Worm (Caenorhabditis elegans) whole organism, young adult: ENCODE results near the gene F42D1.4.
A peak's percentile ranks its signal among the peaks of the same experiment; 100 is the strongest.

Source experiments
- B0336.3 ChIP-seq: fragments of 200-800 bp; sonication (Bioruptor generic); IDR thresholded peaks from 2 replicates; pipeline ENCODE4 v1.3.6; 2022; ENCODE audit warnings: missing genetic modification characterization, missing compliant biosample characterization
- F37B4.10 ChIP-seq: fragments of 200-800 bp; sonication (Bioruptor generic); IDR thresholded peaks from 2 replicates; pipeline ENCODE4 v1.3.6; 2022; ENCODE audit warnings: missing genetic modification characterization, missing compliant biosample characterization
- F55B11.4 ChIP-seq: sonication (generic microtip); optimal IDR thresholded peaks from 2 replicates; lab custom pipeline; 2016; ENCODE audit warnings: missing compliant biosample characterization, missing genetic modification characterization, borderline replicate concordance; ENCODE audit not compliant: insufficient read depth
- Y53F4B.3 ChIP-seq: fragments of 200-800 bp; sonication (Bioruptor generic); IDR thresholded peaks from 2 replicates; pipeline ENCODE4 v1.3.6; 2022; ENCODE audit warnings: missing genetic modification reagents, missing genetic modification characterization, missing compliant biosample characterization
- Y56A3A.18 ChIP-seq: fragments of 200-800 bp; sonication (Bioruptor generic); IDR thresholded peaks from 2 replicates; pipeline ENCODE4 v1.3.6; 2022; ENCODE audit warnings: missing genetic modification reagents, missing genetic modification characterization, missing compliant biosample characterization
- Y95B8A.8 ChIP-seq: fragments of 200-800 bp; sonication (Bioruptor generic); IDR thresholded peaks from 2 replicates; pipeline ENCODE4 v1.3.6; 2022; ENCODE audit warnings: missing genetic modification reagents, missing genetic modification characterization, missing compliant biosample characterization
- atf-7 ChIP-seq: sonication (generic microtip); optimal IDR thresholded peaks from 2 replicates; lab custom pipeline; 2017; ENCODE audit warnings: mild to moderate bottlenecking, missing genetic modification characterization, missing compliant biosample characterization
- attf-5 ChIP-seq: fragments of 200-800 bp; sonication (Bioruptor generic); optimal IDR thresholded peaks from 2 replicates; lab custom pipeline; 2018; ENCODE audit warnings: mild to moderate bottlenecking, missing genetic modification characterization, missing compliant biosample characterization
- bed-1 ChIP-seq: fragments of 200-800 bp; sonication (Bioruptor generic); IDR thresholded peaks from 2 replicates; pipeline ENCODE4 v1.3.6; 2022; ENCODE audit warnings: missing genetic modification reagents, missing genetic modification characterization, missing compliant biosample characterization
- ccch-3 ChIP-seq: fragments of 200-800 bp; sonication (Bioruptor generic); optimal IDR thresholded peaks from 2 replicates; lab custom pipeline; 2018; ENCODE audit warnings: mild to moderate bottlenecking, missing genetic modification characterization, missing compliant biosample characterization
- cebp-1 ChIP-seq, 2 experiments: fragments of 200-800 bp in 1 of 2; sonication (Bioruptor generic) in 1 of 2; sonication (generic microtip) in 1 of 2; IDR thresholded peaks in 1 of 2; optimal IDR thresholded peaks in 1 of 2; 2 replicates each; pipeline versions ENCODE4 v1.3.6 to Lab custom; 2017 to 2022; ENCODE audit warnings: missing compliant biosample characterization in 2 of 2, missing genetic modification characterization in 2 of 2, mild to moderate bottlenecking in 1 of 2, missing genetic modification reagents in 1 of 2, moderate library complexity in 1 of 2
- ceh-58 ChIP-seq: fragments of 200-800 bp; sonication (Bioruptor generic); IDR thresholded peaks from 2 replicates; pipeline ENCODE4 v1.3.6; 2022; ENCODE audit warnings: missing genetic modification characterization, missing compliant biosample characterization
- ceh-91 ChIP-seq: fragments of 200-800 bp; sonication (Bioruptor generic); IDR thresholded peaks from 2 replicates; pipeline ENCODE4 v1.3.6; 2022; ENCODE audit warnings: missing genetic modification reagents, missing genetic modification characterization, missing compliant biosample characterization
- die-1 ChIP-seq: sonication (generic microtip); optimal IDR thresholded peaks from 2 replicates; lab custom pipeline; 2016; ENCODE audit warnings: missing genotype, mild to moderate bottlenecking, missing genetic modification characterization, missing compliant biosample characterization
- dox-1 ChIP-seq: fragments of 200-800 bp; sonication (Bioruptor generic); IDR thresholded peaks from 2 replicates; pipeline ENCODE4 v1.3.6; 2022; ENCODE audit warnings: missing genetic modification reagents, missing genetic modification characterization, missing compliant biosample characterization
- ekl-4 ChIP-seq: fragments of 200-800 bp; sonication (Bioruptor generic); IDR thresholded peaks from 2 replicates; pipeline ENCODE4 v1.3.6; 2022; ENCODE audit warnings: missing genetic modification reagents, missing genetic modification characterization, missing compliant biosample characterization
- hlh-26 ChIP-seq: fragments of 200-800 bp; sonication (Bioruptor generic); conservative IDR thresholded peaks from 2 replicates; pipeline ENCODE4 v1.3.6; 2022; ENCODE audit warnings: missing genetic modification reagents, missing genetic modification characterization, missing compliant biosample characterization
- hmg-20 ChIP-seq: fragments of 200-800 bp; sonication (Bioruptor generic); IDR thresholded peaks from 2 replicates; pipeline ENCODE4 v1.3.6; 2022; ENCODE audit warnings: missing genetic modification reagents, missing genetic modification characterization, missing compliant biosample characterization
- hsf-1 ChIP-seq: fragments of 200-800 bp; sonication (Bioruptor generic); IDR thresholded peaks from 2 replicates; pipeline ENCODE4 v1.3.6; 2022; ENCODE audit warnings: missing genetic modification reagents, missing genetic modification characterization, missing compliant biosample characterization
- lag-1 ChIP-seq: fragments of 200-800 bp; sonication (Bioruptor generic); IDR thresholded peaks from 2 replicates; pipeline ENCODE4 v1.3.6; 2022; ENCODE audit warnings: missing genetic modification reagents, missing genetic modification characterization, missing compliant biosample characterization
- let-526 ChIP-seq: fragments of 200-800 bp; sonication (Bioruptor generic); IDR thresholded peaks from 2 replicates; pipeline ENCODE4 v1.3.6; 2022; ENCODE audit warnings: missing genetic modification reagents, missing genetic modification characterization, missing compliant biosample characterization
- lin-26 ChIP-seq: fragments of 200-800 bp; sonication (Bioruptor generic); IDR thresholded peaks from 2 replicates; pipeline ENCODE4 v1.3.6; 2022; ENCODE audit warnings: missing genetic modification reagents, missing genetic modification characterization, missing compliant biosample characterization
- lin-35 ChIP-seq, 3 experiments: fragments of 150-350 bp in 2 of 3; sonication (generic microtip) in 1 of 3; optimal IDR thresholded peaks; 2 replicates each; lab custom pipeline; 2014 to 2018; ENCODE audit warnings: missing biosample characterization in 3 of 3, missing genetic modification characterization in 3 of 3, missing genetic modification reagents in 3 of 3
- lin-40 ChIP-seq: sonication (generic microtip); optimal IDR thresholded peaks from 2 replicates; lab custom pipeline; 2016; ENCODE audit warnings: missing genetic modification characterization, mild to moderate bottlenecking, missing compliant biosample characterization, missing genotype, missing genetic modification reagents
- lsl-1 ChIP-seq: fragments of 200-800 bp; sonication (Bioruptor generic); optimal IDR thresholded peaks from 2 replicates; lab custom pipeline; 2018; ENCODE audit warnings: mild to moderate bottlenecking, missing genetic modification characterization, moderate library complexity, missing compliant biosample characterization
- madf-10 ChIP-seq: sonication (generic microtip); optimal IDR thresholded peaks from 2 replicates; lab custom pipeline; 2016; ENCODE audit warnings: mild to moderate bottlenecking, missing genetic modification characterization, missing compliant biosample characterization
- madf-3 ChIP-seq: fragments of 200-800 bp; sonication (Bioruptor generic); IDR thresholded peaks from 2 replicates; pipeline ENCODE4 v1.3.6; 2022; ENCODE audit warnings: missing genetic modification reagents, missing genetic modification characterization, missing compliant biosample characterization
- madf-8 ChIP-seq: fragments of 200-800 bp; sonication (Bioruptor generic); conservative IDR thresholded peaks from 2 replicates; pipeline ENCODE4 v1.3.6; 2022; ENCODE audit warnings: missing genetic modification reagents, missing genetic modification characterization, missing compliant biosample characterization
- mcd-1 ChIP-seq: fragments of 200-800 bp; sonication (Bioruptor generic); IDR thresholded peaks from 2 replicates; pipeline ENCODE4 v1.3.6; 2022; ENCODE audit warnings: missing genetic modification reagents, missing genetic modification characterization, missing compliant biosample characterization
- mes-4 ChIP-seq: sonication (generic microtip); optimal IDR thresholded peaks from 2 replicates; lab custom pipeline; 2016; ENCODE audit warnings: missing genotype, missing genetic modification characterization, missing compliant biosample characterization
- mxl-1 ChIP-seq: sonication (generic microtip); optimal IDR thresholded peaks from 2 replicates; lab custom pipeline; 2016; ENCODE audit warnings: missing genetic modification characterization, missing compliant biosample characterization
- nfya-1 ChIP-seq: sonication (generic microtip); optimal IDR thresholded peaks from 2 replicates; lab custom pipeline; 2017; ENCODE audit warnings: antibody characterized with exemption, missing compliant biosample characterization, missing genetic modification characterization, borderline replicate concordance; ENCODE audit not compliant: insufficient read depth
- nhr-179 ChIP-seq: sonication (generic microtip); optimal IDR thresholded peaks from 2 replicates; lab custom pipeline; 2016; ENCODE audit warnings: mild to moderate bottlenecking, missing genetic modification characterization, missing compliant biosample characterization
- nhr-27 ChIP-seq: fragments of 200-800 bp; sonication (Bioruptor generic); optimal IDR thresholded peaks from 2 replicates; lab custom pipeline; 2018; ENCODE audit warnings: mild to moderate bottlenecking, missing genetic modification characterization, moderate library complexity, missing compliant biosample characterization
- nhr-80 ChIP-seq: sonication (generic microtip); optimal IDR thresholded peaks from 2 replicates; lab custom pipeline; 2016; ENCODE audit warnings: missing genetic modification characterization, missing compliant biosample characterization
- pbrm-1 ChIP-seq: fragments of 200-800 bp; sonication (Bioruptor generic); IDR thresholded peaks from 2 replicates; pipeline ENCODE4 v1.3.6; 2022; ENCODE audit warnings: missing genetic modification reagents, missing genetic modification characterization, missing compliant biosample characterization
- rcor-1 ChIP-seq: fragments of 200-800 bp; sonication (Bioruptor generic); IDR thresholded peaks from 2 replicates; pipeline ENCODE4 v1.3.6; 2022; ENCODE audit warnings: missing genetic modification reagents, missing genetic modification characterization, missing compliant biosample characterization
- sdz-38 ChIP-seq: sonication (generic microtip); optimal IDR thresholded peaks from 2 replicates; lab custom pipeline; 2016; ENCODE audit warnings: missing genotype, missing genetic modification characterization, missing compliant biosample characterization
- sea-2 ChIP-seq: fragments of 200-800 bp; sonication (Bioruptor generic); IDR thresholded peaks from 2 replicates; pipeline ENCODE4 v1.3.6; 2022; ENCODE audit warnings: missing genetic modification characterization, missing compliant biosample characterization
- somi-1 ChIP-seq: fragments of 200-800 bp; sonication (Bioruptor generic); optimal IDR thresholded peaks from 2 replicates; lab custom pipeline; 2018; ENCODE audit warnings: mild to moderate bottlenecking, missing genetic modification characterization, missing compliant biosample characterization
- sptf-2 ChIP-seq: fragments of 200-800 bp; sonication (Bioruptor generic); optimal IDR thresholded peaks from 2 replicates; lab custom pipeline; 2018; ENCODE audit warnings: mild to moderate bottlenecking, missing genetic modification characterization, missing compliant biosample characterization
- tbp1 ChIP-seq: fragments of 200-800 bp; sonication (Bioruptor generic); optimal IDR thresholded peaks from 2 replicates; lab custom pipeline; 2018; ENCODE audit warnings: mild to moderate bottlenecking, missing genetic modification characterization, missing compliant biosample characterization
- tlf-1 ChIP-seq: fragments of 200-800 bp; sonication (Bioruptor generic); optimal IDR thresholded peaks from 2 replicates; lab custom pipeline; 2018; ENCODE audit warnings: mild to moderate bottlenecking, missing genetic modification characterization, missing compliant biosample characterization
- ztf-26 ChIP-seq: sonication (generic microtip); optimal IDR thresholded peaks from 2 replicates; lab custom pipeline; 2017; ENCODE audit warnings: missing genetic modification characterization, missing compliant biosample characterization

F42D1.4 gene

DNA sequence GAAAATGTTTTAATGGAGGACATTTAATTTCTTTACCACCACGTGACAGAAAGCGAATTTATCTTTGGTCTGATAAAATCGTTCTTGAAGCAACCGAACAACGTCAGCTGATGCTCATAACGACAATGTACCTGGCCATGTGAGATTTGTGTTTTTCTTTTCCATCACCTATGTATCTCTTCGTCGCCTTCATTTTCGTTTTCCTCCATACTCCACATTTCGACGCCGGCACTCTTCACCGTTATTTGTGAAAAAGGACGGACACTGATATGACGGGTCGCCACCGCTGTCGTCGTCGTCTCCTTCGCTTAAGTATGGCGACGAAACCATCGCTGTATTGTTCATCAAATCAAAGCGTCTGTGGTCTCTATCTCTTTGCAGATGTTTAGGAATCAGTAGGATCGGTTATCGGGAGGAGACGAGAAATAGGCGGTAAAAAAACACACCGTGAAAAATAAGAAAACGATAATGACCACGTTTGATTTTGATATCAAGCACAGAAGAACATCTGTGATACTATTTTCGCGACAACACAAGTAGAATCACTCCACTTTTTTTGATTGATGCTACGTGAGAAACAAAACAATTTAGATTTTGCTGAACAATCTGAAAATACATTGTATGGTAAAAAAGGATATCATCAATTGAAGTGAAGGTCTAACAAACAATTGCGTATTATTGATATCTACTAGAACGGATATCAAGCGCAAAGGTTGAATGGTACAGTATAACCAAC is 20.0 kb upstream of the F42D1.4 start:
- no peak for TF ChIP-seq lin-35 (GFP tag; optimal IDR thresholded peaks at IDR 0.05; lab: Kevin White, UChicago)
- no peak for TF ChIP-seq madf-3 (GFP tag; lab: Robert Waterston, UW)
- TF ChIP-seq mes-4 (tag; lab: Kevin White, UChicago) = no peak
- no peak for TF ChIP-seq rcor-1 (GFP tag; lab: Robert Waterston, UW)
- TF ChIP-seq ztf-26 (tag; lab: Kevin White, UChicago) = no peak
- TF ChIP-seq ccch-3 = no peak
- TF ChIP-seq atf-7 (tag; lab: Kevin White, UChicago) = no peak
- TF ChIP-seq tlf-1 = no peak
- no peak for TF ChIP-seq Y53F4B.3 (GFP tag; lab: Robert Waterston, UW)
- peak; percentile 5 for TF ChIP-seq lin-40 (tag; lab: Kevin White, UChicago)
- TF ChIP-seq mcd-1 = no peak
- no peak for TF ChIP-seq bed-1 (GFP tag; lab: Robert Waterston, UW)
- peak; percentile 19 for TF ChIP-seq somi-1 (GFP tag; lab: Kevin White, UChicago)
- TF ChIP-seq sdz-38 (tag; lab: Kevin White, UChicago) = no peak
- no peak for TF ChIP-seq lsl-1
- peak; percentile 35 for TF ChIP-seq nhr-80
- TF ChIP-seq nfya-1 (tag; lab: Kevin White, UChicago) = no peak
- no peak for TF ChIP-seq F55B11.4 (tag; lab: Kevin White, UChicago)

- TF ChIP-seq lin-26 (GFP tag; lab: Robert Waterston, UW) (no peak), hsf-1 (GFP tag; lab: Robert Waterston, UW) (0 out of 2 replicates have a peak, but pooled peaks have one; percentile 37), madf-10 (tag; lab: Kevin White, UChicago) (no peak)
Measured at ce11 chrX:14787557-14787932, 19.5 kb upstream of the F42D1.4 start.

DNA sequence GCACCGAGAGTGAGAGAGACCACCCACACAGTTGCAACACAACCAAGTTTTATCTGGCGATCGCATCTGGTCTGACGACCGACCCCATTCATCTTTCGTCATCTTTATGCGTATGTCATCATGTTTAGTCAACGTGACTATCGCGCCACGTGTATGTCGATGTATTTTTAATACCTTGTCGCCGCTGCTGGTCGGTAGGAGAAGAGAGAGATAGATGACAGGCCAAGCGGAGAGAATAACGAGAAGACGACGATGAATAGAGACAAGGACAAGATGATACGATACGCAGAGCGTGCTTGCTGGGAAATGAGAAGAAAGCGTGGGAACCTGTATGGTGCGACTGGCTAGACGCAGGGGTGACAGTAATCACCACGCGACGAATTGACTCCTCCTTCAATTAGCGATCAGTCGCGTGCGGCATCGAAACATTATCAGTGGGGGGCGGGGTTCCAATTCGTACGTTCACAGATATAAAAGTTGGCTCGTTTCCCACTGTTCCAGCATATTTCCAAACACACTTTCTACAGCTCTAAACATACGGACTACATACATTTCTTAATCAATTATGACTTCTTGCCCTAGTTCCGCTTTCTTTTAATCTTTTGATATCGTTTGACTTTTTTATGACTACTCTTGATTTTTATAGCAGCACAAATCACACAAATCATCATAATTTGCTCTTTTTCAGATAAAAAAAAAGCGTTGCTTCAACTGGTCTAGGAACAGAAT is 16.6 kb upstream of the F42D1.4 start, which contains the start of gene tatn-1:
TSS of gene tatn-1 (plus strand) at position 689 of the 729 bp plus-strand sequence.
- no peak for TF ChIP-seq madf-8 (GFP tag; lab: Robert Waterston, UW)
- TF ChIP-seq ceh-58 (GFP tag; lab: Robert Waterston, UW) = no peak
- no peak for TF ChIP-seq ekl-4
- peak; percentile 42 for TF ChIP-seq tbp1 (GFP tag; lab: Kevin White, UChicago)
- TF ChIP-seq cebp-1 (GFP tag; IDR thresholded peaks at IDR 0.05; lab: Robert Waterston, UW) = no peak
- peak; percentile 79 for TF ChIP-seq cebp-1 (tag; optimal IDR thresholded peaks at IDR 0.05; lab: Kevin White, UChicago)
- no peak for TF ChIP-seq Y56A3A.18
- TF ChIP-seq Y95B8A.8 (GFP tag; lab: Robert Waterston, UW) = no peak
- TF ChIP-seq sea-2 (GFP tag; lab: Robert Waterston, UW) = no peak
- TF ChIP-seq let-526 = no peak
- no peak for TF ChIP-seq hlh-26 (GFP tag; lab: Robert Waterston, UW)
- no peak for TF ChIP-seq nhr-27 (tag; lab: Kevin White, UChicago)
- TF ChIP-seq lsl-1 = no peak
- 0 out of 2 replicates have a peak, but pooled peaks have one; percentile 36 for TF ChIP-seq dox-1 (GFP tag; lab: Robert Waterston, UW)
- no peak for TF ChIP-seq pbrm-1 (GFP tag; lab: Robert Waterston, UW)
- no peak for TF ChIP-seq sptf-2 (GFP tag; lab: Kevin White, UChicago)
- peak; percentile 51; the same call in 1 of the 2 replicates for TF ChIP-seq B0336.3 (GFP tag; lab: Robert Waterston, UW)
- no peak for TF ChIP-seq ceh-91
- no peak for TF ChIP-seq nhr-179 (tag; lab: Kevin White, UChicago)
- peak; percentile 46 for TF ChIP-seq die-1
- TF ChIP-seq mxl-1 (tag; lab: Kevin White, UChicago) = no peak
- TF ChIP-seq attf-5 (GFP tag; lab: Kevin White, UChicago) = no peak
- TF ChIP-seq lag-1 = no peak
- no peak for TF ChIP-seq hmg-20 (GFP tag; lab: Robert Waterston, UW)
- 0 out of 2 replicates have a peak, but pooled peaks have one; percentile 66 for TF ChIP-seq F37B4.10 (GFP tag; lab: Robert Waterston, UW)
